Fruit fly (Drosophila melanogaster) whole organism, prepupa: ENCODE data around the gene CG13024.

Experiments used
- CG1621 ChIP-seq: fragments of 200-800 bp; sonication (Bioruptor generic); optimal IDR thresholded peaks from 3 replicates; lab custom pipeline; 2018; ENCODE audit warnings: missing biosample characterization, mild to moderate bottlenecking, missing genetic modification characterization
- CG6854 ChIP-seq: fragments of 200-800 bp; sonication (Bioruptor generic); optimal IDR thresholded peaks from 2 replicates; lab custom pipeline; 2017; ENCODE audit warnings: missing biosample characterization, mild to moderate bottlenecking, missing genetic modification characterization
- CG9139 ChIP-seq: fragments of 200-800 bp; sonication (Bioruptor generic); optimal IDR thresholded peaks from 3 replicates; lab custom pipeline; 2017; ENCODE audit warnings: missing biosample characterization, mild to moderate bottlenecking, missing genetic modification characterization
- Eip78C ChIP-seq: fragments of 200-800 bp; sonication (Bioruptor generic); peaks from one replicate; lab custom pipeline; 2016; ENCODE audit warnings: missing biosample characterization, missing genetic modification characterization
- Ets96B ChIP-seq: fragments of 200-800 bp; optimal IDR thresholded peaks from 2 replicates; lab custom pipeline; 2019; ENCODE audit warnings: missing biosample characterization, mild to moderate bottlenecking, missing genetic modification characterization, moderate library complexity
- Hr4 ChIP-seq: fragments of 200-800 bp; sonication (Bioruptor generic); optimal IDR thresholded peaks from 3 replicates; lab custom pipeline; 2016; ENCODE audit warnings: missing biosample characterization, missing genetic modification characterization
- OdsH ChIP-seq: fragments of 200-800 bp; sonication (Bioruptor generic); optimal IDR thresholded peaks from 3 replicates; lab custom pipeline; 2016; ENCODE audit warnings: missing biosample characterization, missing genetic modification characterization
- eg ChIP-seq: fragments of 200-800 bp; sonication (Bioruptor generic); IDR thresholded peaks from 3 replicates; pipeline ENCODE4 v1.3.6; 2022; ENCODE audit warnings: missing biosample characterization, missing genetic modification characterization
- topi ChIP-seq: fragments of 200-800 bp; sonication (Bioruptor generic); optimal IDR thresholded peaks from 3 replicates; lab custom pipeline; 2016; ENCODE audit warnings: missing biosample characterization, missing genetic modification characterization

- no peak for TF ChIP-seq Eip78C (GFP tag; lab: Kevin White, UChicago)
- no peak for TF ChIP-seq CG1621 (tag; lab: Kevin White, UChicago)
- no peak for TF ChIP-seq OdsH (GFP tag; lab: Kevin White, UChicago)
- TF ChIP-seq topi (GFP tag; lab: Kevin White, UChicago), result no peak
- no peak for TF ChIP-seq CG6854
- no peak for TF ChIP-seq eg
- no peak for TF ChIP-seq Hr4
- TF ChIP-seq CG9139, result no peak
- no peak for TF ChIP-seq Ets96B (tag; lab: Kevin White, UChicago)
These were observed 62.0 kb downstream of the CG13024 start for dm6 chr3L:16766901-16767300.
